Comparison of ENCODE assay signal across 2 fruit fly cellular contexts in genomic region chr3L:17445629-17446431, dm6.
TF ChIP-seq lines count a peak whose summit lies in the region.

No protein-coding gene starts in this region.

- no peak for TF ChIP-seq CTCF in whole organism, embryonic (GFP tag; optimal IDR thresholded peaks at IDR 0.05; lab: Kevin White, UChicago)

TF ChIP-seq in whole organism, embryonic, 481 proteins besides CTCF, POLR2A, EP300 and RAD21:
- TF ChIP-seq run (tag; optimal IDR thresholded peaks at IDR 0.05; lab: Kevin White, UChicago) (no peak), CG3407 (GFP tag; optimal IDR thresholded peaks at IDR 0.05; lab: Kevin White, UChicago) (no peak), sug (tag; optimal IDR thresholded peaks at IDR 0.05; lab: Kevin White, UChicago) (no peak), D19B (GFP tag; optimal IDR thresholded peaks at IDR 0.05; lab: Kevin White, UChicago) (no peak), Six4 (GFP tag; optimal IDR thresholded peaks at IDR 0.05; lab: Kevin White, UChicago) (no peak), Sox100B (GFP tag; optimal IDR thresholded peaks at IDR 0.05; lab: Kevin White, UChicago) (no peak), zen (tag; optimal IDR thresholded peaks at IDR 0.05; lab: Kevin White, UChicago) (peak; percentile 38), CG7745 (tag; optimal IDR thresholded peaks at IDR 0.05; lab: Kevin White, UChicago) (no peak), zfh1 (GFP tag; IDR thresholded peaks at IDR 0.05; lab: Robert Waterston, UW) (no peak), cg (GFP tag; optimal IDR thresholded peaks at IDR 0.05; lab: Kevin White, UChicago) (peak; percentile 61), Hr78 (GFP tag; optimal IDR thresholded peaks at IDR 0.05; lab: Kevin White, UChicago) (no peak), sens (GFP tag; lab: Kevin White, UChicago) (peak; percentile 59), CG17385 (GFP tag; optimal IDR thresholded peaks at IDR 0.05; lab: Kevin White, UChicago) (no peak), CG2199 (GFP tag; IDR thresholded peaks at IDR 0.05; lab: Robert Waterston, UW) (peak; percentile 75; the same call in 2 of the 3 replicates), pros (GFP tag; optimal IDR thresholded peaks at IDR 0.05; lab: Kevin White, UChicago) (peak; percentile 94), Nf-YB (GFP tag; optimal IDR thresholded peaks at IDR 0.05; lab: Kevin White, UChicago) (peak; percentile 69), CG3726 (GFP tag; IDR thresholded peaks at IDR 0.05; lab: Robert Waterston, UW) (no peak), Hr39 (optimal IDR thresholded peaks at IDR 0.05; lab: Kevin White, UChicago) (peak; percentile 6), Myb (GFP tag; optimal IDR thresholded peaks at IDR 0.05; lab: Kevin White, UChicago) (no peak), tll (GFP tag; optimal IDR thresholded peaks at IDR 0.05; lab: Kevin White, UChicago) (peak in 1 of 2 experiments; percentile 75), sqz (GFP tag; optimal IDR thresholded peaks at IDR 0.05; lab: Kevin White, UChicago) (peak; percentile 59), wor (GFP tag; IDR thresholded peaks at IDR 0.05; lab: Robert Waterston, UW) (no peak), PHDP (tag; optimal IDR thresholded peaks at IDR 0.05; lab: Kevin White, UChicago) (no peak), CG15479 (GFP tag; optimal IDR thresholded peaks at IDR 0.05; lab: Kevin White, UChicago) (peak; percentile 18), abd-A (tag; optimal IDR thresholded peaks at IDR 0.05; lab: Kevin White, UChicago) (peak; percentile 19), CG8388 (GFP tag; optimal IDR thresholded peaks at IDR 0.05; lab: Kevin White, UChicago) (no peak), CG17829 (tag; optimal IDR thresholded peaks at IDR 0.05; lab: Kevin White, UChicago) (no peak), nerfin-1 (tag; optimal IDR thresholded peaks at IDR 0.05; lab: Kevin White, UChicago) (no peak)

TF ChIP-seq in whole organism, wandering third instar larva, 38 proteins besides CTCF, POLR2A, EP300 and RAD21:
- TF ChIP-seq Mio (GFP tag; optimal IDR thresholded peaks at IDR 0.05; lab: Kevin White, UChicago) (no peak), Dfd (GFP tag; optimal IDR thresholded peaks at IDR 0.05; lab: Kevin White, UChicago) (peak; percentile 82)

Comparison
In these comparisons a context has a peak if more than half of its experiments do, and no peak if none do; other contexts are left out.
1. Of the 10 proteins assayed by ChIP-seq in both whole organism, embryonic and whole organism, wandering third instar larva: peak only in whole organism, embryonic: none; only in whole organism, wandering third instar larva: Dfd; in both: none; in neither: 9.